Fruit fly (Drosophila melanogaster): ENCODE data around the gene CG17380.

Gene CG17380

dm6 chr3R:23355829-23356738 lies 47.4 kb downstream of the CG17380 start, which contains the start of the genes ATPsynCF6 and Sec13 (continued):
- no peak for TF ChIP-seq CG6765 (GFP tag; optimal IDR thresholded peaks at IDR 0.05)
- peak; percentile 66 for TF ChIP-seq ind (GFP tag; optimal IDR thresholded peaks at IDR 0.05)
- TF ChIP-seq bowl (GFP tag; IDR thresholded peaks at IDR 0.05): no peak
- TF ChIP-seq NK7.1 (GFP tag; optimal IDR thresholded peaks at IDR 0.05): peak; percentile 2
- peak; percentile 8 for TF ChIP-seq CTCF (GFP tag; optimal IDR thresholded peaks at IDR 0.05)
- peak; percentile 37; the same call in 1 of the 2 replicates for TF ChIP-seq CG17328 (GFP tag; IDR thresholded peaks at IDR 0.05)
- peak; percentile 76 for TF ChIP-seq CG14710 (tag; optimal IDR thresholded peaks at IDR 0.05)
- TF ChIP-seq Hr78 (GFP tag; optimal IDR thresholded peaks at IDR 0.05): no peak
- peak; percentile 92 for TF ChIP-seq sens (GFP tag)
- peak; percentile 64 for TF ChIP-seq Hmr (GFP tag; optimal IDR thresholded peaks at IDR 0.05)
- TF ChIP-seq tna (GFP tag; IDR thresholded peaks at IDR 0.05; ENCODE audit: partially characterized antibody): peak; percentile 83
- TF ChIP-seq lov (optimal IDR thresholded peaks at IDR 0.05): no peak
- TF ChIP-seq lov (GFP tag; IDR thresholded peaks at IDR 0.05): 0 out of 3 replicates have a peak, but pooled peaks have one; percentile 9
- peak; percentile 86 for TF ChIP-seq mld (GFP tag; IDR thresholded peaks at IDR 0.05; ENCODE audit: partially characterized antibody)
- TF ChIP-seq stc (GFP tag; IDR thresholded peaks at IDR 0.05): peak; percentile 38; the same call in 1 of the 2 replicates
- TF ChIP-seq CG17612 (GFP tag; IDR thresholded peaks at IDR 0.05): no peak
- TF ChIP-seq CG7786 (GFP tag; optimal IDR thresholded peaks at IDR 0.05): no peak
- peak; percentile 37; the same call in 1 of the 2 replicates for TF ChIP-seq E2f1 (GFP tag; IDR thresholded peaks at IDR 0.05)
- peak; percentile 48 for TF ChIP-seq CG6689 (GFP tag; IDR thresholded peaks at IDR 0.05)
- TF ChIP-seq Lhr (GFP tag; optimal IDR thresholded peaks at IDR 0.05): no peak
- TF ChIP-seq nerfin-1 (tag; optimal IDR thresholded peaks at IDR 0.05): peak; percentile 44
- no peak for TF ChIP-seq CHES-1-like (GFP tag; optimal IDR thresholded peaks at IDR 0.05)
- TF ChIP-seq BEAF-32 (GFP tag; optimal IDR thresholded peaks at IDR 0.05): peak; percentile 87
- TF ChIP-seq CG10274 (GFP tag; optimal IDR thresholded peaks at IDR 0.05): no peak
- TF ChIP-seq Med (GFP tag): peak; percentile 92
- TF ChIP-seq gce (GFP tag; IDR thresholded peaks at IDR 0.05): no peak
- TF ChIP-seq pan (optimal IDR thresholded peaks at IDR 0.05): no peak
- peak in 1 of 2 experiments; percentile 74 for TF ChIP-seq pan (GFP tag; optimal IDR thresholded peaks at IDR 0.05 in 1 of 2, IDR thresholded peaks at IDR 0.05 in 1 of 2)
- no peak for TF ChIP-seq CG8478 (optimal IDR thresholded peaks at IDR 0.05)
- TF ChIP-seq sima (GFP tag; optimal IDR thresholded peaks at IDR 0.05): no peak
- TF ChIP-seq vfl (GFP tag; optimal IDR thresholded peaks at IDR 0.05): no peak
- no peak for TF ChIP-seq fru (optimal IDR thresholded peaks at IDR 0.05)
- peak; percentile 47; the same call in 1 of the 2 replicates for TF ChIP-seq CG11085 (GFP tag; IDR thresholded peaks at IDR 0.05)
- TF ChIP-seq CG30431 (GFP tag; optimal IDR thresholded peaks at IDR 0.05): peak; percentile 5
- no peak for TF ChIP-seq CG1529 (GFP tag; optimal IDR thresholded peaks at IDR 0.05)
- peak; percentile 56; the same call in 1 of the 3 replicates for TF ChIP-seq ase (GFP tag; IDR thresholded peaks at IDR 0.05)
- no peak for TF ChIP-seq Asciz (GFP tag; optimal IDR thresholded peaks at IDR 0.05)
- peak; percentile 93 for TF ChIP-seq wek (GFP tag; optimal IDR thresholded peaks at IDR 0.05)
- 0 out of 2 replicates have a peak, but pooled peaks have one; percentile 10 for TF ChIP-seq toy (GFP tag; IDR thresholded peaks at IDR 0.05)
- peak; percentile 14 to 29 for TF ChIP-seq dpn (GFP tag; optimal IDR thresholded peaks at IDR 0.05)
- no peak for TF ChIP-seq CG15073 (GFP tag; optimal IDR thresholded peaks at IDR 0.05)
- TF ChIP-seq CG9797 (GFP tag; optimal IDR thresholded peaks at IDR 0.05): peak; percentile 72
- peak; percentile 69; the same call in 1 of the 2 replicates for TF ChIP-seq NFAT (GFP tag; IDR thresholded peaks at IDR 0.05)
- TF ChIP-seq CG12744 (GFP tag; optimal IDR thresholded peaks at IDR 0.05): no peak
- TF ChIP-seq CG7372 (GFP tag; IDR thresholded peaks at IDR 0.05): 0 out of 2 replicates have a peak, but pooled peaks have one; percentile 35
- peak; percentile 70 for TF ChIP-seq CG11504 (tag; optimal IDR thresholded peaks at IDR 0.05)
- peak; percentile 1 for TF ChIP-seq kay (GFP tag; optimal IDR thresholded peaks at IDR 0.05)
- peak; percentile 43 for TF ChIP-seq trem (tag; optimal IDR thresholded peaks at IDR 0.05)
- no peak for TF ChIP-seq psq (GFP tag; optimal IDR thresholded peaks at IDR 0.05)
- TF ChIP-seq pita (GFP tag; optimal IDR thresholded peaks at IDR 0.05): no peak

Measured in whole organism, embryonic.